Worm (Caenorhabditis elegans): ENCODE results near the gene shk-1.
"Not testable (repeated sequence)": the region's sequence is repeated elsewhere in the genome, so short reads cannot be mapped to it uniquely, and the experiment has no call there.

Gene shk-1

ce11 chrII:9757651-9758282 is at the start of gene shk-1:
TSS of gene shk-1 (plus strand) at chrII:9758232.
- no peak for TF ChIP-seq sea-1 (GFP tag; conservative IDR thresholded peaks at IDR 0.05)
- no peak for TF ChIP-seq B0310.2 (tag; optimal IDR thresholded peaks at IDR 0.05)
- TF ChIP-seq flt-1 (GFP tag; IDR thresholded peaks at IDR 0.05), result no peak
- no peak for TF ChIP-seq ets-7 (tag; optimal IDR thresholded peaks at IDR 0.05)
- no peak for TF ChIP-seq hnd-1 (tag; optimal IDR thresholded peaks at IDR 0.05)
- no peak for TF ChIP-seq aly-1 (tag; optimal IDR thresholded peaks at IDR 0.05)
- no peak for TF ChIP-seq tra-4 (tag; optimal IDR thresholded peaks at IDR 0.05)

- TF ChIP-seq flt-1 (GFP tag; IDR thresholded peaks at IDR 0.05), result no peak
- TF ChIP-seq ets-7 (tag; optimal IDR thresholded peaks at IDR 0.05), result no peak
- no peak for TF ChIP-seq sea-1 (GFP tag; conservative IDR thresholded peaks at IDR 0.05)
- no peak for TF ChIP-seq hmbx-1 (tag; optimal IDR thresholded peaks at IDR 0.05)
- TF ChIP-seq scrt-1 (GFP tag; IDR thresholded peaks at IDR 0.05), result no peak
- TF ChIP-seq ama-1 (optimal IDR thresholded peaks at IDR 0.05), result no peak
- no peak for TF ChIP-seq tra-4 (tag; optimal IDR thresholded peaks at IDR 0.05)
- TF ChIP-seq ceh-13 (GFP tag; optimal IDR thresholded peaks at IDR 0.05), result no peak
- TF ChIP-seq tbx-11 (GFP tag; IDR thresholded peaks at IDR 0.05), result no peak
- TF ChIP-seq B0310.2 (tag; optimal IDR thresholded peaks at IDR 0.05), result no peak
- TF ChIP-seq hnd-1 (tag; optimal IDR thresholded peaks at IDR 0.05), result no peak
- no peak for TF ChIP-seq tbx-37 (GFP tag; conservative IDR thresholded peaks at IDR 0.05)
- TF ChIP-seq hmg-4 (GFP tag; optimal IDR thresholded peaks at IDR 0.05), result no peak
- TF ChIP-seq pes-1 (GFP tag; IDR thresholded peaks at IDR 0.05), result no peak
Measured at ce11 chrII:9708835-9709299, 49.2 kb upstream of the shk-1 start, which contains the start of gene glt-5. TSS of gene glt-5 (minus strand) at chrII:9708885.

- no peak for TF ChIP-seq flt-1 (GFP tag; IDR thresholded peaks at IDR 0.05)
- TF ChIP-seq tra-4 (tag; optimal IDR thresholded peaks at IDR 0.05), result no peak
- TF ChIP-seq ets-7 (tag; optimal IDR thresholded peaks at IDR 0.05), result no peak
- 0 out of 2 replicates have a peak, but pooled peaks have one; percentile 27 for TF ChIP-seq scrt-1 (GFP tag; IDR thresholded peaks at IDR 0.05)
- 0 out of 2 replicates have a peak, but pooled peaks have one; percentile 28 for TF ChIP-seq sea-1 (GFP tag; conservative IDR thresholded peaks at IDR 0.05)
- TF ChIP-seq hnd-1 (tag; optimal IDR thresholded peaks at IDR 0.05), result no peak
Measured at ce11 chrII:9713083-9713482, 44.9 kb upstream of the shk-1 start.

- no peak for TF ChIP-seq sea-1 (GFP tag; conservative IDR thresholded peaks at IDR 0.05)
- no peak for TF ChIP-seq ceh-36 (tag; optimal IDR thresholded peaks at IDR 0.05)
- no peak for TF ChIP-seq scrt-1 (GFP tag; IDR thresholded peaks at IDR 0.05)
- TF ChIP-seq B0310.2 (tag; optimal IDR thresholded peaks at IDR 0.05), result no peak
- no peak for TF ChIP-seq ets-7 (tag; optimal IDR thresholded peaks at IDR 0.05)
- TF ChIP-seq ama-1 (optimal IDR thresholded peaks at IDR 0.05), result no peak
- no peak for TF ChIP-seq tra-4 (tag; optimal IDR thresholded peaks at IDR 0.05)
- peak; percentile 40 for TF ChIP-seq hmg-4 (GFP tag; optimal IDR thresholded peaks at IDR 0.05)
- peak; percentile 74 for TF ChIP-seq F13C5.2 (tag; optimal IDR thresholded peaks at IDR 0.05)
- TF ChIP-seq tbx-37 (GFP tag; conservative IDR thresholded peaks at IDR 0.05), result peak; percentile 7; the same call in 1 of the 2 replicates
- TF ChIP-seq pes-1 (GFP tag; IDR thresholded peaks at IDR 0.05), result no peak
Measured at ce11 chrII:9716417-9717039, 41.5 kb upstream of the shk-1 start, which contains the start of gene wee-1.3. TSS of gene wee-1.3 (minus strand) at chrII:9716467.

- no peak for TF ChIP-seq aly-1 (tag; optimal IDR thresholded peaks at IDR 0.05)
- TF ChIP-seq F13C5.2 (tag; optimal IDR thresholded peaks at IDR 0.05), result no peak
- TF ChIP-seq scrt-1 (GFP tag; IDR thresholded peaks at IDR 0.05), result no peak
- no peak for TF ChIP-seq flt-1 (GFP tag; IDR thresholded peaks at IDR 0.05)
Measured at ce11 chrII:9717904-9718303, 40.1 kb upstream of the shk-1 start, which contains the start of gene Y53C12A.6. TSS of gene Y53C12A.6 (minus strand) at chrII:9718004.

ce11 chrII:9718631-9719252 is 39.3 kb upstream of the shk-1 start, which contains the start of gene Y53C12A.11:
TSS of gene Y53C12A.11 (minus strand) at chrII:9718698.
- TF ChIP-seq tbx-11 (GFP tag; IDR thresholded peaks at IDR 0.05); hnd-1 (tag; optimal IDR thresholded peaks at IDR 0.05); ets-7 (tag; optimal IDR thresholded peaks at IDR 0.05): not testable (repeated sequence)

- TF ChIP-seq sea-1 (GFP tag; conservative IDR thresholded peaks at IDR 0.05) (no peak), tbx-37 (GFP tag; conservative IDR thresholded peaks at IDR 0.05) (no peak), flt-1 (GFP tag; IDR thresholded peaks at IDR 0.05) (no peak), ets-7 (tag; optimal IDR thresholded peaks at IDR 0.05) (no peak), ama-1 (optimal IDR thresholded peaks at IDR 0.05) (no peak), F13C5.2 (tag; optimal IDR thresholded peaks at IDR 0.05) (no peak), pes-1 (GFP tag; IDR thresholded peaks at IDR 0.05) (no peak), tbx-11 (GFP tag; IDR thresholded peaks at IDR 0.05) (no peak), hmg-4 (GFP tag; optimal IDR thresholded peaks at IDR 0.05) (no peak), ceh-36 (tag; optimal IDR thresholded peaks at IDR 0.05) (no peak), tra-4 (tag; optimal IDR thresholded peaks at IDR 0.05) (no peak), hnd-1 (tag; optimal IDR thresholded peaks at IDR 0.05) (no peak), scrt-1 (GFP tag; IDR thresholded peaks at IDR 0.05) (no peak), aly-1 (tag; optimal IDR thresholded peaks at IDR 0.05) (no peak), ceh-13 (GFP tag; optimal IDR thresholded peaks at IDR 0.05) (no peak), hmbx-1 (tag; optimal IDR thresholded peaks at IDR 0.05) (no peak), B0310.2 (tag; optimal IDR thresholded peaks at IDR 0.05) (no peak)
Measured at ce11 chrII:9724464-9724863, 33.6 kb upstream of the shk-1 start, which contains the start of gene cutl-2. TSS of gene cutl-2 (minus strand) at chrII:9724673.

Data from whole organism, early embryonic.